Worm (Caenorhabditis elegans): ENCODE measurements around the gene str-73.
A peak's percentile ranks its signal among the peaks of the same experiment; 100 is the strongest.

Gene str-73

DNA sequence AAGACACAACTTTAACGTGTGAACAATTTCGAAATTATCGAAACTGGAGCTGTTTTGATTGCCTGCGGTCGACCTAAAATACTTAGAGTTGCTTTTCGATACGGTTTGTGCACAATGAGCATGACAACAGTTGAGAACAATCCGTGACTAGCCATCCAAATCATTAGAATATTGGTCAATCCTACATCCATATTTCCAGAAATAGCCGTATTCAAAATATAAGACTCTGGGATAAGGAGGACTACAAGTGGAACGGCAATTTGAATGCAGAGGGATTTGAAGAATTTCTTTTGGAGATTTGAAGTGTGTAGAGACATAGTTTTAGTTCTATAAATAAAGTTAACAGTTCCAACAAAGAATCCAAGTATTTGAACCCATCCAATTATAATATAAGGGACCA, 29.3 kb downstream of the str-73 start:
- TF ChIP-seq dox-1 (GFP tag; IDR thresholded peaks at IDR 0.05) (no peak), pbrm-1 (GFP tag; IDR thresholded peaks at IDR 0.05) (no peak)

DNA sequence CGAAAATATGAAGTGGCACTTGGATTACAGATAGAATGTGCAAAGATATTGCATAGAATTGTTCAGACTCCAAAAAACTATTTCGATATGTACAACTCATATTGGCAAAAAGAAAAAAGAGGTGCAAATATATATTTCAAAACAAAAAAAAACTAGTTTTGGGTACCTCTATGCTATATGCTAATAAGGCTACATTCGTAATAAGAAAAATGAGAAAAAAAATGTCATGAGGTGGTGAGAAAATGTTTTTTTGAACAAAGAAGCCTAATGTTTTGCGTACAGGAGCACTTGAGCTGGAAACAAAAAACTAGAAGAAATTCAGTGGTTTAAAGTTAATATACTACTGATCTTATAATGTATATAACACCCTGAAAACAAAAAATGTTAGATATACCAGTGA, 30.8 kb downstream of the str-73 start, which contains the start of gene srh-142:
srh-142 (minus strand) TSS at position 101 of the 400 bp plus-strand sequence.
- no peak for TF ChIP-seq zim-3 (tag; optimal IDR thresholded peaks at IDR 0.05)
- TF ChIP-seq Y67H2A.10 (GFP tag; conservative IDR thresholded peaks at IDR 0.05): no peak
- TF ChIP-seq hmg-20 (GFP tag; IDR thresholded peaks at IDR 0.05): no peak
- TF ChIP-seq F57C9.4 (tag; optimal IDR thresholded peaks at IDR 0.05): no peak
- TF ChIP-seq F10E7.11 (tag; optimal IDR thresholded peaks at IDR 0.05): no peak
- TF ChIP-seq K11D2.4 (GFP tag; IDR thresholded peaks at IDR 0.05): no peak
- TF ChIP-seq dpl-1 (GFP tag; optimal IDR thresholded peaks at IDR 0.05): no peak
- no peak for TF ChIP-seq lag-1 (GFP tag; IDR thresholded peaks at IDR 0.05)
- TF ChIP-seq chd-7 (tag; optimal IDR thresholded peaks at IDR 0.05): no peak
- TF ChIP-seq nhr-120 (GFP tag; IDR thresholded peaks at IDR 0.05): no peak
- no peak for TF ChIP-seq ztf-3 (GFP tag; optimal IDR thresholded peaks at IDR 0.05)
- TF ChIP-seq nfya-1 (tag; optimal IDR thresholded peaks at IDR 0.05; ENCODE audit: borderline replicate concordance, insufficient read depth): no peak

DNA sequence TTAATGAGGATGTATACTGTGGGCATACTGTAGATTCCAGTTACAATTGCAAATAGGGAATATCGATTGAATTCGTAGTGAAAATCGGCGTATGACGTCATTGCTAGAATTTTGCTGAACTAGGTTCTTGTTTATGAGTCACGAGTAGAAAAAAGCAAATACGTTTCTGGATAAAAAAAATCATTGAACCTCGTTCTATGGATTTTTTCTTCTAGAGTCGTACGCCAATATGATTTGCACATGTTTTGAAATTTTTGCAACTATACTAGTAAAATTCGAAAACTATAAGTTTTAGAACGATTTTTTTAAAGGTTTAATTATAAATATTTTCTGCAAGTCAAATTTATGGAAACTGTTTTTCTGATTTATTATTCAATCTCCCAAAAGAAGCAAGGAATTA, 37.8 kb downstream of the str-73 start, which contains the start of gene sru-44:
sru-44 (minus strand) TSS at position 101 of the 400 bp plus-strand sequence.
- TF ChIP-seq Y79H2A.3 (GFP tag; conservative IDR thresholded peaks at IDR 0.05) (no peak), dox-1 (GFP tag; IDR thresholded peaks at IDR 0.05) (no peak), pbrm-1 (GFP tag; IDR thresholded peaks at IDR 0.05) (no peak), dpff-1 (tag; optimal IDR thresholded peaks at IDR 0.05) (no peak), rpc-1 (optimal IDR thresholded peaks at IDR 0.05) (no peak), rpc-1 (tag; optimal IDR thresholded peaks at IDR 0.05) (no peak), F55B11.4 (tag; optimal IDR thresholded peaks at IDR 0.05; ENCODE audit: borderline replicate concordance, insufficient read depth) (no peak), nfya-1 (tag; optimal IDR thresholded peaks at IDR 0.05; ENCODE audit: borderline replicate concordance, insufficient read depth) (no peak), B0035.1 (tag; optimal IDR thresholded peaks at IDR 0.05) (no peak), athp-1 (tag; optimal IDR thresholded peaks at IDR 0.05) (no peak), attf-5 (GFP tag; optimal IDR thresholded peaks at IDR 0.05) (no peak), sea-2 (GFP tag; IDR thresholded peaks at IDR 0.05) (no peak)

DNA sequence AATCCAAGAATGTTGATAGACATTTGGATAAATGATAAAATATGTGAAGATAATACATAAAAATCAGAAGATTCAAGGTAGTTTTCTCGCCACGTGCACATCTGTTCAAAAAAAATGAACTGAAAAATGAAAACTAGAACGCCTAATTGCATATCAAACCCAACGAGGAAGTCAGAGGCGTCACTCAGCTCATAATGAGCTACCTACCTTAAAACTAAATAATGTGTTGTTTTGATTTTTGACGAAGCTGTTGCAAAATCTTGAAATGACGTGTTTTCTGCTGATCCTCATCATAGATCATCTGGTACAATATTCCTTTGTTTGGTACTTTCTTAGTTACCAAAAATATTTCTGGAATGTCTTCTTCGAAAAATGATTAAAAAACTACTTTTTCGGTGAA, 40.9 kb downstream of the str-73 start, which contains the start of gene srh-138:
srh-138 (minus strand) TSS at position 101 of the 400 bp plus-strand sequence.
- no peak for TF ChIP-seq K12H6.12 (tag; optimal IDR thresholded peaks at IDR 0.05)
- TF ChIP-seq rec-8 (tag; optimal IDR thresholded peaks at IDR 0.05): no peak
- TF ChIP-seq snpc-1.1 (tag; optimal IDR thresholded peaks at IDR 0.05; ENCODE audit: insufficient read depth): no peak

DNA sequence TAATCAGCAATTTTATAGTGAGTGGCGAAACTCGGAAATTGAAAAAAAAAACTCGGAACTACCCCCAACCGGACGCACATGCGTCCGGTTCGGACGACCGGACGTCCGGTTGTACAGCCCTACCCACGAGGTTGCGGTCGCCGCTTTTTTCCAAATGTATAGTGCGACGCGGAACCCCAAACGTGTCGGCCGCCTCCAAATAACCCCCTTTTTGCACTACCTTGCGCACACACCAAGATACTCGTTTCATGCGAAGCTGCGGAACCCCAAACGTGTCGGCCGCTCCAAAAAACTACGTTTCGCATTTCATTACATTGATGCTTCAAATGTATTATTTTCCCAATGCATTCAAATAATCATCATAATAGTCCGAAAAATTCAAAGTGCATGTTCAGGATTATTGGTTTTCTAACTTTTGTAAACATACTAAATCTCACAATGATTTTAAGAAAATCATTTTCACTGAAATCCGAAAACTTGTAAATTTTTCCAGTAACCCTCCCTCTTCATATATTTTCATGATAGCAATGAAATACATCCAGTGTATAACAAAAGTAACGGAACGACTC, 42.0 kb downstream of the str-73 start, which contains the start of gene srw-35:
srw-35 (plus strand) TSS at position 519 of the 569 bp plus-strand sequence.
- TF ChIP-seq zfh-2 (GFP tag; conservative IDR thresholded peaks at IDR 0.05) (no peak), T07F8.4 (tag; optimal IDR thresholded peaks at IDR 0.05) (no peak), Y95B8A.8 (GFP tag; IDR thresholded peaks at IDR 0.05) (no peak), snpc-4 (GFP tag; optimal IDR thresholded peaks at IDR 0.05) (peak; percentile 26), snpc-4 (tag; optimal IDR thresholded peaks at IDR 0.05) (peak in 3 of 4 experiments; percentile 23 to 94 (median 82)), snpc-1.1 (tag; optimal IDR thresholded peaks at IDR 0.05; ENCODE audit: insufficient read depth) (peak; percentile 76), Y67H2A.10 (GFP tag; conservative IDR thresholded peaks at IDR 0.05) (no peak), ztf-28 (GFP tag; IDR thresholded peaks at IDR 0.05) (0 out of 2 replicates have a peak, but pooled peaks have one; percentile 14), hlh-12 (tag; optimal IDR thresholded peaks at IDR 0.05) (no peak), nhr-179 (tag; optimal IDR thresholded peaks at IDR 0.05) (no peak), ceh-91 (GFP tag; IDR thresholded peaks at IDR 0.05) (no peak), attf-5 (GFP tag; optimal IDR thresholded peaks at IDR 0.05) (no peak)
